Worm (Caenorhabditis elegans) whole organism, L4/young adult: ENCODE measurements around the gene F32B6.4.
A peak's percentile ranks its signal among the peaks of the same experiment; 100 is the strongest.

Source experiments
- W03F9.2 ChIP-seq: fragments of 150-350 bp; optimal IDR thresholded peaks from 2 replicates; lab custom pipeline; 2014; ENCODE audit warnings: missing biosample characterization, missing genetic modification characterization
- dao-5 ChIP-seq: sonication (generic microtip); optimal IDR thresholded peaks from 2 replicates; lab custom pipeline; 2016; ENCODE audit warnings: missing genotype, missing genetic modification characterization, moderate library complexity, missing compliant biosample characterization
- him-1 ChIP-seq: sonication (generic microtip); optimal IDR thresholded peaks from 2 replicates; lab custom pipeline; 2016; ENCODE audit warnings: missing genotype, missing genetic modification reagents, missing genetic modification characterization, missing compliant biosample characterization

The F32B6.4 gene

ce11 chrIV:9858970-9859369 lies 32.9 kb downstream of the F32B6.4 start:
- TF ChIP-seq him-1 (tag; lab: Kevin White, UChicago), result no peak
- TF ChIP-seq W03F9.2 (tag; lab: Kevin White, UChicago), result no peak
- TF ChIP-seq dao-5 (tag; lab: Kevin White, UChicago), result no peak

ce11 chrIV:9857952-9858488 lies 33.8 kb downstream of the F32B6.4 start, which contains the start of gene npp-1:
npp-1 (plus strand) TSS chrIV:9858488.
- TF ChIP-seq dao-5 (tag; lab: Kevin White, UChicago) (no peak), him-1 (tag; lab: Kevin White, UChicago) (no peak), W03F9.2 (tag; lab: Kevin White, UChicago) (peak; percentile 75)

ce11 chrIV:9855712-9856111 lies 36.1 kb downstream of the F32B6.4 start, which contains the start of gene K07F5.12:
K07F5.12 (plus strand) TSS chrIV:9856012.
- TF ChIP-seq dao-5 (tag; lab: Kevin White, UChicago), result no peak
- TF ChIP-seq him-1 (tag; lab: Kevin White, UChicago), result no peak
- no peak for TF ChIP-seq W03F9.2 (tag; lab: Kevin White, UChicago)

- TF ChIP-seq him-1 (tag; lab: Kevin White, UChicago) (no peak), W03F9.2 (tag; lab: Kevin White, UChicago) (no peak), dao-5 (tag; lab: Kevin White, UChicago) (no peak)
These were observed 36.9 kb downstream of the F32B6.4 start for ce11 chrIV:9854952-9855351.

ce11 chrIV:9852818-9853466 lies 38.9 kb downstream of the F32B6.4 start:
- TF ChIP-seq W03F9.2 (tag; lab: Kevin White, UChicago) (no peak), dao-5 (tag; lab: Kevin White, UChicago) (no peak), him-1 (tag; lab: Kevin White, UChicago) (no peak)

ce11 chrIV:9852250-9852649 lies 39.6 kb downstream of the F32B6.4 start, which contains the start of gene ssq-1:
ssq-1 (plus strand) TSS chrIV:9852550.
- TF ChIP-seq dao-5 (tag; lab: Kevin White, UChicago), result no peak
- TF ChIP-seq W03F9.2 (tag; lab: Kevin White, UChicago), result no peak
- TF ChIP-seq him-1 (tag; lab: Kevin White, UChicago), result no peak

ce11 chrIV:9850931-9851330 lies 40.9 kb downstream of the F32B6.4 start, which contains the start of gene ssp-10:
ssp-10 (minus strand) TSS chrIV:9851031.
- TF ChIP-seq dao-5 (tag; lab: Kevin White, UChicago) (no peak), W03F9.2 (tag; lab: Kevin White, UChicago) (no peak)

- TF ChIP-seq W03F9.2 (tag; lab: Kevin White, UChicago), result no peak
- no peak for TF ChIP-seq him-1 (tag; lab: Kevin White, UChicago)
- TF ChIP-seq dao-5 (tag; lab: Kevin White, UChicago), result no peak
These were observed 42.2 kb downstream of the F32B6.4 start, which contains the start of gene K07F5.8 for ce11 chrIV:9849624-9850023. K07F5.8 (minus strand) TSS chrIV:9849724.

ce11 chrIV:9848075-9848474 lies 43.8 kb downstream of the F32B6.4 start, which contains the start of gene K07F5.7:
K07F5.7 (minus strand) TSS chrIV:9848175.
- no peak for TF ChIP-seq W03F9.2 (tag; lab: Kevin White, UChicago)
- TF ChIP-seq him-1 (tag; lab: Kevin White, UChicago), result no peak
- no peak for TF ChIP-seq dao-5 (tag; lab: Kevin White, UChicago)

- no peak for TF ChIP-seq dao-5 (tag; lab: Kevin White, UChicago)
- TF ChIP-seq him-1 (tag; lab: Kevin White, UChicago), result no peak
- TF ChIP-seq W03F9.2 (tag; lab: Kevin White, UChicago), result no peak
These were observed 45.3 kb downstream of the F32B6.4 start, which contains the start of gene K07F5.6 for ce11 chrIV:9846574-9846973. K07F5.6 (minus strand) TSS chrIV:9846674.

- TF ChIP-seq dao-5 (tag; lab: Kevin White, UChicago) (no peak), W03F9.2 (tag; lab: Kevin White, UChicago) (no peak), him-1 (tag; lab: Kevin White, UChicago) (no peak)
These were observed 48.1 kb downstream of the F32B6.4 start, which contains the start of gene nspd-2 for ce11 chrIV:9843760-9844159. nspd-2 (plus strand) TSS chrIV:9844060.

ce11 chrIV:9842071-9842470 lies 49.8 kb downstream of the F32B6.4 start, which contains the start of gene K07F5.17:
K07F5.17 (plus strand) TSS chrIV:9842371.
- TF ChIP-seq W03F9.2 (tag; lab: Kevin White, UChicago) (no peak), him-1 (tag; lab: Kevin White, UChicago) (no peak), dao-5 (tag; lab: Kevin White, UChicago) (no peak)

ce11 chrIV:9840984-9841590 lies 50.8 kb downstream of the F32B6.4 start, which contains the start of the genes kin-24 and msp-56:
kin-24 (minus strand) TSS chrIV:9841084.
msp-56 (plus strand) TSS chrIV:9841540.
- no peak for TF ChIP-seq dao-5 (tag; lab: Kevin White, UChicago)
- no peak for TF ChIP-seq W03F9.2 (tag; lab: Kevin White, UChicago)
- no peak for TF ChIP-seq him-1 (tag; lab: Kevin White, UChicago)
